Worm (Caenorhabditis elegans): ENCODE data around the gene col-77.
A peak's percentile ranks its signal among the peaks of the same experiment; 100 is the strongest.

Gene col-77

ce11 chrII:8358466-8358865 is 715 bp downstream of the col-77 start:
- no peak for TF ChIP-seq dmd-4 (tag; optimal IDR thresholded peaks at IDR 0.05)
- TF ChIP-seq alr-1 (tag; optimal IDR thresholded peaks at IDR 0.05), result no peak
- TF ChIP-seq ZK546.5 (tag; optimal IDR thresholded peaks at IDR 0.05), result no peak

- TF ChIP-seq nhr-11 (tag; optimal IDR thresholded peaks at IDR 0.05), result no peak
- no peak for TF ChIP-seq sem-4 (tag; optimal IDR thresholded peaks at IDR 0.05)
- no peak for TF ChIP-seq nhr-25 (tag; optimal IDR thresholded peaks at IDR 0.05)
- no peak for TF ChIP-seq zag-1 (tag; optimal IDR thresholded peaks at IDR 0.05)
- TF ChIP-seq unc-55 (GFP tag; optimal IDR thresholded peaks at IDR 0.05), result no peak
- TF ChIP-seq blmp-1 (tag; optimal IDR thresholded peaks at IDR 0.05; ENCODE audit: insufficient read depth), result no peak
- no peak for TF ChIP-seq elt-3 (tag; optimal IDR thresholded peaks at IDR 0.05)
- TF ChIP-seq unc-62 (GFP tag; optimal IDR thresholded peaks at IDR 0.05), result no peak
- no peak for TF ChIP-seq sma-9 (GFP tag; optimal IDR thresholded peaks at IDR 0.05)
- no peak for TF ChIP-seq sma-9 (tag; optimal IDR thresholded peaks at IDR 0.05)
- TF ChIP-seq lin-11 (tag; optimal IDR thresholded peaks at IDR 0.05), result no peak
These were observed 4.9 kb downstream of the col-77 start, which contains the start of gene C26D10.6 for ce11 chrII:8354233-8354750. Gene C26D10.6 (minus strand): TSS chrII:8354700.

ce11 chrII:8353288-8353687 is 5.9 kb downstream of the col-77 start:
- TF ChIP-seq Y55F3AM.14 (GFP tag; optimal IDR thresholded peaks at IDR 0.05) (no peak), mab-5 (tag; optimal IDR thresholded peaks at IDR 0.05) (no peak), alr-1 (tag; optimal IDR thresholded peaks at IDR 0.05) (no peak), nhr-6 (tag; optimal IDR thresholded peaks at IDR 0.05) (no peak)

- no peak for TF ChIP-seq crh-2 (tag; optimal IDR thresholded peaks at IDR 0.05)
- no peak for TF ChIP-seq skn-1 (tag; optimal IDR thresholded peaks at IDR 0.05)
- TF ChIP-seq nhr-23 (tag; optimal IDR thresholded peaks at IDR 0.05), result no peak
- no peak for TF ChIP-seq unc-39 (tag; optimal IDR thresholded peaks at IDR 0.05)
- TF ChIP-seq nhr-77 (tag; optimal IDR thresholded peaks at IDR 0.05), result no peak
- TF ChIP-seq ceh-82 (tag; optimal IDR thresholded peaks at IDR 0.05), result no peak
- TF ChIP-seq dmd-4 (tag; optimal IDR thresholded peaks at IDR 0.05), result no peak
- TF ChIP-seq fos-1 (tag; optimal IDR thresholded peaks at IDR 0.05), result no peak
- no peak for TF ChIP-seq unc-62 (GFP tag; optimal IDR thresholded peaks at IDR 0.05)
- TF ChIP-seq lin-13 (GFP tag; optimal IDR thresholded peaks at IDR 0.05), result no peak
- no peak for TF ChIP-seq egl-27 (tag; optimal IDR thresholded peaks at IDR 0.05)
- TF ChIP-seq nhr-25 (tag; optimal IDR thresholded peaks at IDR 0.05), result no peak
These were observed 12.8 kb downstream of the col-77 start, which contains the start of gene eff-1 for ce11 chrII:8346384-8346783. Gene eff-1 (plus strand): TSS chrII:8346684.

- TF ChIP-seq sem-4 (tag; optimal IDR thresholded peaks at IDR 0.05) (no peak), nhr-237 (tag; optimal IDR thresholded peaks at IDR 0.05) (no peak), nhr-21 (tag; optimal IDR thresholded peaks at IDR 0.05) (peak; percentile 50)
These were observed 13.6 kb downstream of the col-77 start for ce11 chrII:8345613-8346012.

- TF ChIP-seq nhr-11 (tag; optimal IDR thresholded peaks at IDR 0.05), result no peak
- no peak for TF ChIP-seq skn-1 (tag; optimal IDR thresholded peaks at IDR 0.05)
- no peak for TF ChIP-seq gmeb-1 (tag; optimal IDR thresholded peaks at IDR 0.05)
- no peak for TF ChIP-seq nhr-10 (tag; optimal IDR thresholded peaks at IDR 0.05)
- TF ChIP-seq elt-3 (tag; optimal IDR thresholded peaks at IDR 0.05), result no peak
These were observed 14.4 kb downstream of the col-77 start for ce11 chrII:8344803-8345202.

ce11 chrII:8339108-8339507 is 20.1 kb downstream of the col-77 start:
- TF ChIP-seq ZK546.5 (tag; optimal IDR thresholded peaks at IDR 0.05) (no peak), elt-3 (tag; optimal IDR thresholded peaks at IDR 0.05) (no peak), R02D3.7 (tag; optimal IDR thresholded peaks at IDR 0.05) (no peak), lin-39 (tag; optimal IDR thresholded peaks at IDR 0.05) (no peak), ztf-4 (tag; optimal IDR thresholded peaks at IDR 0.05) (no peak), elt-1 (tag; optimal IDR thresholded peaks at IDR 0.05) (no peak), unc-55 (GFP tag; optimal IDR thresholded peaks at IDR 0.05) (no peak), alr-1 (tag; optimal IDR thresholded peaks at IDR 0.05) (no peak), nhr-237 (tag; optimal IDR thresholded peaks at IDR 0.05) (no peak), skn-1 (tag; optimal IDR thresholded peaks at IDR 0.05) (no peak), lin-13 (GFP tag; optimal IDR thresholded peaks at IDR 0.05) (no peak), ztf-11 (tag; optimal IDR thresholded peaks at IDR 0.05) (no peak), aly-2 (tag; optimal IDR thresholded peaks at IDR 0.05) (no peak), C34F6.9 (tag; optimal IDR thresholded peaks at IDR 0.05) (no peak), sma-3 (GFP tag; optimal IDR thresholded peaks at IDR 0.05) (no peak), ceh-16 (tag; optimal IDR thresholded peaks at IDR 0.05) (no peak), nhr-10 (tag; optimal IDR thresholded peaks at IDR 0.05) (no peak), ama-1 (optimal IDR thresholded peaks at IDR 0.05) (no peak)

All from whole organism, L2 larva.